Worm (Caenorhabditis elegans) whole organism, L4 larva: ENCODE measurements around the gene T22D1.3.

Experiments
- R02D3.7 ChIP-seq: fragments of 150-350 bp; sonication (generic microtip); optimal IDR thresholded peaks from 3 replicates; lab custom pipeline; 2014; ENCODE audit warnings: missing biosample characterization, missing genetic modification characterization
- ceh-82 ChIP-seq: sonication (generic microtip); optimal IDR thresholded peaks from 2 replicates; lab custom pipeline; 2017; ENCODE audit warnings: missing biosample characterization, missing genetic modification characterization
- ces-1 ChIP-seq: fragments of 150-350 bp; sonication (generic microtip); optimal IDR thresholded peaks from 4 replicates; lab custom pipeline; 2014; ENCODE audit warnings: missing biosample characterization, missing genetic modification reagents, missing genetic modification characterization
- dmd-9 ChIP-seq: fragments of 200-800 bp; sonication (Bioruptor generic); IDR thresholded peaks from 2 replicates; pipeline ENCODE4 v1.3.6; 2022; ENCODE audit warnings: missing genetic modification reagents, missing genetic modification characterization, missing compliant biosample characterization
- pqm-1 ChIP-seq: sonication (generic microtip); optimal IDR thresholded peaks from 2 replicates; lab custom pipeline; 2017; ENCODE audit warnings: missing biosample characterization, missing genetic modification characterization
- sdz-12 ChIP-seq: fragments of 200-800 bp; sonication (Bioruptor generic); optimal IDR thresholded peaks from 2 replicates; lab custom pipeline; 2018; ENCODE audit warnings: mild to moderate bottlenecking, missing genetic modification characterization, missing compliant biosample characterization
- skn-1 ChIP-seq: fragments of 150-350 bp; optimal IDR thresholded peaks from 2 replicates; lab custom pipeline; 2014; ENCODE audit warnings: missing biosample characterization, missing genetic modification characterization
- snpc-4 ChIP-seq: fragments of 150-350 bp; optimal IDR thresholded peaks from 2 replicates; lab custom pipeline; 2014; ENCODE audit warnings: missing biosample characterization, missing genetic modification characterization
- unc-39 ChIP-seq: sonication (generic microtip); optimal IDR thresholded peaks from 2 replicates; lab custom pipeline; 2017; ENCODE audit warnings: missing biosample characterization, missing genetic modification characterization
- unc-62 ChIP-seq, 3 experiments: fragments of 150-350 bp in 1 of 3; sonication (generic microtip); optimal IDR thresholded peaks in 2 of 3; peaks in 1 of 3; 1 replicate in 1 of 3; 2 replicates in 2 of 3; lab custom pipeline; 2014 to 2017; ENCODE audit warnings: missing biosample characterization in 3 of 3, missing genetic modification characterization in 3 of 3, missing genetic modification reagents in 3 of 3, missing genotype in 1 of 3
- zag-1 ChIP-seq: fragments of 150-350 bp; optimal IDR thresholded peaks from 2 replicates; lab custom pipeline; 2014; ENCODE audit warnings: missing biosample characterization, missing genetic modification characterization
- ztf-11 ChIP-seq: fragments of 150-350 bp; optimal IDR thresholded peaks from 2 replicates; lab custom pipeline; 2014; ENCODE audit warnings: missing biosample characterization, missing genetic modification characterization
- ztf-7 ChIP-seq: fragments of 150-350 bp; optimal IDR thresholded peaks from 2 replicates; lab custom pipeline; 2014; ENCODE audit warnings: missing biosample characterization, missing genetic modification characterization

DNA sequence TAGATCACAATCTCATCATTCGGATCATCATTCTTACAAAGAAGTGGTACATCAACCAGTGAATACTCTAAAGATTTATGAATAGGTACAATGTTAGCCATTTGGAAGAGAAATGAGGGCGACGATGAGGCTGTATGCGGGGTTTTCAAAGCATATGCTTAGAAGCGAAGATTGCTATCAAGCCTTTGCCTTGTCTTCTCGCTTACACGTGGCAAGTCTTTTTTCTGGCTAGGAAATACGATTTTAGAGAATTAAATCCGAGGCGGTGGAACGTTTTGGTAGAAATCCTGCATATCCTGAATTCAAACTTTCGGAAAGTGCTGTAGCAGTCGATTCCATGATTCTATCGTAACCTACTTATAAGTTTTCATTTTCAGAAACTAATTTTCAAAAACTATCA lies 6.7 kb downstream of the T22D1.3 start, which contains the start of gene T22D1.18:
- no peak for TF ChIP-seq R02D3.7 (tag; lab: Kevin White, UChicago)
- TF ChIP-seq sdz-12 (GFP tag; lab: Kevin White, UChicago), result no peak
- TF ChIP-seq ces-1 (GFP tag; lab: Kevin White, UChicago), result no peak
- no peak for TF ChIP-seq zag-1 (tag; lab: Kevin White, UChicago)
- no peak for TF ChIP-seq ztf-11 (tag; lab: Kevin White, UChicago)
- no peak for TF ChIP-seq dmd-9
- no peak for TF ChIP-seq unc-62 (GFP tag; optimal IDR thresholded peaks at IDR 0.05 in 1 of 2; lab: Kevin White, UChicago)
- no peak for TF ChIP-seq unc-62 (tag; optimal IDR thresholded peaks at IDR 0.05; lab: Kevin White, UChicago)
- no peak for TF ChIP-seq ztf-7 (tag; lab: Kevin White, UChicago)
- no peak for TF ChIP-seq pqm-1 (tag; lab: Kevin White, UChicago)
- TF ChIP-seq ceh-82 (tag; lab: Kevin White, UChicago), result no peak
- TF ChIP-seq snpc-4, result no peak
- TF ChIP-seq skn-1 (tag; lab: Kevin White, UChicago), result no peak
- TF ChIP-seq unc-39 (tag; lab: Kevin White, UChicago), result no peak
